Worm (Caenorhabditis elegans): Measurements from ENCODE around the gene set-6.
A peak's percentile ranks its signal among the peaks of the same experiment; 100 is the strongest.
"Not testable (repeated sequence)": the region's sequence is repeated elsewhere in the genome, so short reads cannot be mapped to it uniquely, and the experiment has no call there.

The set-6 gene

DNA sequence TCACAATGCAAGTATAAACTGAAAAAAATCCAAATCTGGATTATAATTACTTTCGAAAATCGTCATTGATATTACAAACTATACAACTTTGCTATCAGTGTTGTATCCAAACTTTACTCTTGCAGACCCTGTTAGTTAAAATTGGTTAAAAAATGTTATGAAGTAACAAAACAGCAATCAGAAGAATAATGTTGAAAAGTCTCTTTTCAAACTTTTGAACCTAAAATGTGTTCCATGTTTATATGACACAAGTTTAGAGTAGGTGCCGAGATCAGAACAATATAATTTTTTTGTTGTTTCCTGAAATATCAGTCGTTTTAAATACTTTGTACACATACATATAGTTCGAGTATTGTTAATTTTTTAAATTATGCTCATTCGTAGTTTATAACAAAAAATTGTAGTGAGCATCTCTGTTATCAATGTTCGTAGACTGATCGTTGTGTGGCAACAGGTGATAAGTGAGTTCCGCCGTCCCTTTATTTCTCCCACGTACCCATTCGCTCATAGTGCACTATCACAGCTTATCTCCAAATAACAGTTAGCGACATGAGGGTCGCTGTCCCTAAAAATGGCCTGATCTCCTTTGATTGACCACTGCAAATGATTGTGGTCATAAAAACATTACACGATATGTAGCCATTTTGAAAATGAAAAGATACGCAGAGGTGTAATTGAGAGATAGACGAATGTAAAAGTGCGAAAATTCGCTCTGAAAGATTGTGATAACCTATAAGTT lies 12.3 kb downstream of the set-6 start:
- TF ChIP-seq elt-2 (tag; optimal IDR thresholded peaks at IDR 0.05) = peak; percentile 82
- TF ChIP-seq unc-42 (tag; optimal IDR thresholded peaks at IDR 0.05) = no peak

DNA sequence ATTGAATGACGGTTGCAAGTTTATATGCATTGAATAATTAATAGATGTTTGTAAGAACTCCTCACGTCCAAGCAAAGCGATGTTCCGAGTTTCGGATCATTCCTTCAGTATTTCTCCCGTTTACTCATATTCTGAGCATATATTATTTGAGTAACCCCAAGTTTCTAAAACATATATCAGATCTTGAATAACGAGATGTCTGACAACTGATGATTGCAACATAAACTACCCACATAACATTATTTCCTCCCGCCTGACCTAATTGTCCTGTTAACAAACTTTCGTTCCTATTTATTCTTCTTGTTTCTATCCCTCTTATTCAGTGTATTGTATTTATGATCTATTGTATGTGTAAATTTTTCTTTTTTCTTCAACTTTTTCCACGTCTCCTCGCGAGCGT lies 13.4 kb downstream of the set-6 start, which contains the start of gene C49F5.13:
Gene C49F5.13 (plus strand): TSS at position 301 of the 400 bp plus-strand sequence.
- not testable (repeated sequence) for TF ChIP-seq madf-2 (tag; optimal IDR thresholded peaks at IDR 0.05); unc-42 (tag; optimal IDR thresholded peaks at IDR 0.05); ama-1 (optimal IDR thresholded peaks at IDR 0.05)

DNA sequence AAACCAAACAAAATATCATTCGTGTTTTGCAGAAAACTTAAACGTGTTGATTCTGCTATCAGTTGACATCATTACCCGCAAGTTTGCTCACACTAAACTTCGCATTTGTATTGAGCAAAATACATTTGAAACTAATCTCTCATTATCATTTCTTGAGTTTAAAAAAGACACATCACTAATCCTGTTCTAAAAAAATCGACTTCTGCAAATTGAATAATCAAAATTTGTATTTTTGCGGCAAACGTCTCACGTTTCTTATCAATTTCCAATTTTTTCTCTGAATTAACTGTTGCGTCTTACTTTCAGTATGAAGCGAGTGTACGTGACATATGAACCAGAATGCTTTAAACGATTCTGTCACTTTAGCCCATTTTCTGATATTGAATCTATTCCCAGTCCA lies 14.6 kb downstream of the set-6 start, which contains the start of gene C49F5.8:
Gene C49F5.8 (plus strand): TSS at position 301 of the 400 bp plus-strand sequence.
- TF ChIP-seq tbx-2 (tag; optimal IDR thresholded peaks at IDR 0.05) (no peak), dve-1 (tag; optimal IDR thresholded peaks at IDR 0.05) (no peak), zip-5 (tag; optimal IDR thresholded peaks at IDR 0.05) (no peak), pros-1 (tag; optimal IDR thresholded peaks at IDR 0.05) (no peak), C08G9.2 (tag; optimal IDR thresholded peaks at IDR 0.05) (no peak), pax-1 (tag; optimal IDR thresholded peaks at IDR 0.05) (no peak)

DNA sequence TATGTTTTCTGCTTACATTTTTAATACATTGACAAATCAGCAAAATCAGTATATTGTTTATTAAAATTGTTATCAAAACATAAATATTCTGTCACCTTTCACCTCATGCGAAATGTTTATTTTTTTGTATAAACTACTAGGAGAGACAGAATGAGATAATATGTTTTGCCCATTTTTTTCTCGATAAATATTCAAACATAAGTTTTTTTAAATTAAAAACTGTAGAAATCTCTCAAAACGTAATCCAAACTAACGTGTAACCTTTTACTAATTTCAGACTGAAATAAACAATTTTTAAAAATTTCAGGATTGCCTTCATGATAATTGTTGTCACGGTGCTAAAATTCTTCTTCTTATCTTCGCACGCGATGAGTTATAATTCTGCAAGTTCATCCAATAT lies 17.2 kb downstream of the set-6 start, which contains the start of gene T08D10.5:
Gene T08D10.5 (plus strand): TSS at position 301 of the 400 bp plus-strand sequence.
- TF ChIP-seq syd-9 (tag; optimal IDR thresholded peaks at IDR 0.05) (no peak), sox-2 (GFP tag; IDR thresholded peaks at IDR 0.05) (no peak), rnt-1 (tag; optimal IDR thresholded peaks at IDR 0.05) (no peak), F13H6.1 (tag; optimal IDR thresholded peaks at IDR 0.05) (no peak), sdc-2 (tag; optimal IDR thresholded peaks at IDR 0.05) (no peak), eyg-1 (tag; optimal IDR thresholded peaks at IDR 0.05) (no peak), hlh-13 (GFP tag; optimal IDR thresholded peaks at IDR 0.05) (no peak), ceh-30 (tag; optimal IDR thresholded peaks at IDR 0.05) (no peak), lim-6 (tag; optimal IDR thresholded peaks at IDR 0.05) (no peak), ceh-9 (tag; optimal IDR thresholded peaks at IDR 0.05) (no peak), pha-4 (tag; optimal IDR thresholded peaks at IDR 0.05) (no peak), ceh-6 (GFP tag; optimal IDR thresholded peaks at IDR 0.05) (no peak)

DNA sequence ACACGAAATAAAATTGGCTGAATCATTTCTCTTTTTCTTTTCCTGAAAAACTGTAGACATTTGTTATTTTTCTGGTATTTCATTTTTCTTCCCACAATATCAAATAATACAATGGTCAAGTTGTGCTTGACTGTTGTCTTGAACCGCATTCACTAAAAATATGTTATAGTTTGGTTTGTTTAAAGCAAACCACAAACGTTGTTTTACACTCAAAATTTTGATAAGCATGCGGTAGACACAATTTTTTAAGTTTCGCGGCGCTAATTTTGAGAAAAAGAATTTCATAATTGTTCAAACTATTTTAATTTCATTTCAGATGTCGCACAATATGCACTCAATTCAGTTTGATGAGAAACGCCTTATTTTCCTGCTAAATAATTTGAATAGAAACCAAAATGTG lies 19.4 kb downstream of the set-6 start, which contains the start of gene T08D10.3:
Gene T08D10.3 (plus strand): TSS at position 301 of the 400 bp plus-strand sequence.
- TF ChIP-seq odd-2 (tag; optimal IDR thresholded peaks at IDR 0.05) = no peak
- TF ChIP-seq ceh-14 (tag; optimal IDR thresholded peaks at IDR 0.05) = no peak
- TF ChIP-seq ceh-9 (tag; optimal IDR thresholded peaks at IDR 0.05) = no peak
- no peak for TF ChIP-seq unc-86 (tag; optimal IDR thresholded peaks at IDR 0.05)
- no peak for TF ChIP-seq hlh-30 (tag; optimal IDR thresholded peaks at IDR 0.05; ENCODE audit: insufficient read depth)
- TF ChIP-seq ceh-2 (tag; optimal IDR thresholded peaks at IDR 0.05) = no peak
- no peak for TF ChIP-seq ceh-18 (tag; optimal IDR thresholded peaks at IDR 0.05)
- TF ChIP-seq ceh-22 (tag; optimal IDR thresholded peaks at IDR 0.05) = no peak
- TF ChIP-seq ceh-30 (tag; optimal IDR thresholded peaks at IDR 0.05) = no peak

DNA sequence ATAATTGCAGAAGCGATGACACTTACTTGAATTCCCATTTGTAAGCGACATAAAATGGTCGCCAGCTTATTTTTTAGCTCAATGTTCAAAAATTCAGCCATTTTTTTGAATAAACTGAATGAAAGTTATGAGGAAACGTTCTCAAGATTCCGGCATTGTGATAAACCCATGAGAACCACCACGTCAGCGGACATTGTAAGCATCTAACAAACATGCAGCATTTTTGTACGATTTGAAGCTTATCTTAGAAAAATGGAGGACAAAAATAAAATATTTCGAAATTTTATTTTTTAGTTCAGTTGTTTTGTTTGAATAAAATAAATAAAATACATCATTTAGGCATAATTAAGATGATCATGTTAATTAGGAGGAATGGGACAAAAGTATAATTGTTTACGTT lies 21.2 kb downstream of the set-6 start, which contains the start of gene T08D10.4:
Gene T08D10.4 (minus strand): TSS at position 101 of the 400 bp plus-strand sequence.
- TF ChIP-seq hlh-6 (tag; optimal IDR thresholded peaks at IDR 0.05) (no peak), ztf-16 (tag; optimal IDR thresholded peaks at IDR 0.05) (no peak), odd-2 (tag; optimal IDR thresholded peaks at IDR 0.05) (no peak), pros-1 (tag; optimal IDR thresholded peaks at IDR 0.05) (no peak), unc-42 (tag; optimal IDR thresholded peaks at IDR 0.05) (no peak), lim-6 (tag; optimal IDR thresholded peaks at IDR 0.05) (no peak)
